Worm (Caenorhabditis elegans) whole organism, late embryonic: ENCODE data around the gene T22E5.6.

Source experiments
- ceh-19 ChIP-seq: fragments of 200-800 bp; sonication (Bioruptor generic); optimal IDR thresholded peaks from 2 replicates; lab custom pipeline; 2018; ENCODE audit warnings: mild to moderate bottlenecking, missing genetic modification characterization, missing compliant biosample characterization
- ceh-22 ChIP-seq: sonication (generic microtip); optimal IDR thresholded peaks from 2 replicates; lab custom pipeline; 2017; ENCODE audit warnings: missing biosample characterization, missing genetic modification characterization
- ceh-6 ChIP-seq: fragments of 200-800 bp; sonication (Bioruptor generic); optimal IDR thresholded peaks from 2 replicates; lab custom pipeline; 2018; ENCODE audit warnings: mild to moderate bottlenecking, missing genetic modification characterization, missing compliant biosample characterization
- dmd-4 ChIP-seq: sonication (generic microtip); optimal IDR thresholded peaks from 2 replicates; lab custom pipeline; 2016; ENCODE audit warnings: borderline replicate concordance, missing genetic modification characterization, missing compliant biosample characterization
- elt-4 ChIP-seq: sonication (generic microtip); optimal IDR thresholded peaks from 2 replicates; lab custom pipeline; 2016; ENCODE audit warnings: missing genetic modification characterization, missing compliant biosample characterization
- fkh-10 ChIP-seq: fragments of 150-350 bp; optimal IDR thresholded peaks from 2 replicates; lab custom pipeline; 2014; ENCODE audit warnings: missing biosample characterization, missing genetic modification reagents, missing genetic modification characterization
- gmeb-2 ChIP-seq: sonication (generic microtip); optimal IDR thresholded peaks from 2 replicates; lab custom pipeline; 2016; ENCODE audit warnings: missing genetic modification characterization, inconsistent platforms, missing compliant biosample characterization
- hlh-13 ChIP-seq: fragments of 200-800 bp; sonication (Bioruptor generic); optimal IDR thresholded peaks from 2 replicates; lab custom pipeline; 2018; ENCODE audit warnings: mild to moderate bottlenecking, missing genetic modification characterization, missing compliant biosample characterization
- lim-6 ChIP-seq: sonication (generic microtip); optimal IDR thresholded peaks from 2 replicates; lab custom pipeline; 2016; ENCODE audit warnings: missing genetic modification characterization, missing compliant biosample characterization
- nhr-11 ChIP-seq: fragments of 150-350 bp; optimal IDR thresholded peaks from 2 replicates; lab custom pipeline; 2014; ENCODE audit warnings: missing biosample characterization, missing genetic modification characterization
- sox-2 ChIP-seq: fragments of 200-800 bp; sonication (Bioruptor generic); IDR thresholded peaks from 2 replicates; pipeline ENCODE4 v1.3.6; 2022; ENCODE audit warnings: missing genetic modification reagents, missing genetic modification characterization, missing compliant biosample characterization
- unc-55 ChIP-seq: sonication (generic microtip); optimal IDR thresholded peaks from 2 replicates; lab custom pipeline; 2017; ENCODE audit warnings: missing biosample characterization, missing genetic modification reagents, missing genetic modification characterization
- ztf-16 ChIP-seq: sonication (generic microtip); optimal IDR thresholded peaks from 2 replicates; lab custom pipeline; 2017; ENCODE audit warnings: missing genetic modification characterization, missing compliant biosample characterization

DNA sequence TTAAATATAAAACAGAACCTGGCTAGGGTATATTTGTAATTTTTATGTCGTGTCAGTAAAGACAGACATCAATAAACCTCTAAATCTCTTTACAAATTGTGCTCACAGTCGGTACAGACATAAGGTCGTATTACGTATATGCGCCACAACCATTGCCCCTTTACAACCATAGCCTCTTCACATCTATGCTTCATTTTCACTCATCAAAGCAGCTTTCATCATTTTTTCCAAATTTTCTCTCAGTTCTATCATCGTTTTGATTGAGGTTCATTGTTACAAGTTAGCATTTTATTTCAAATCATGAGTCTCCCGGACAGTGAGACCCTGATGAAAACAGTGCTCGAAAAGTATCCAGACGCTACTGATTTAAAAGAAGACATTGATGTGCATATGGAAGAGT is 52.0 kb downstream of the T22E5.6 start, which contains the start of gene C03B1.4:
- TF ChIP-seq gmeb-2 (tag; lab: Kevin White, UChicago) (no peak), ceh-22 (tag; lab: Kevin White, UChicago) (no peak), dmd-4 (no peak), ceh-6 (GFP tag; lab: Kevin White, UChicago) (no peak), lim-6 (tag; lab: Kevin White, UChicago) (no peak), ceh-19 (GFP tag; lab: Kevin White, UChicago) (no peak), unc-55 (GFP tag; lab: Kevin White, UChicago) (no peak), nhr-11 (tag; lab: Kevin White, UChicago) (no peak), elt-4 (tag; lab: Kevin White, UChicago) (no peak), ztf-16 (tag; lab: Kevin White, UChicago) (no peak), fkh-10 (GFP tag; lab: Kevin White, UChicago) (no peak), sox-2 (no peak), hlh-13 (GFP tag; lab: Kevin White, UChicago) (no peak)
